Worm (Caenorhabditis elegans) whole organism, young adult: ENCODE data around the gene unc-53.

Source experiments
- B0019.2 ChIP-seq: fragments of 200-800 bp; sonication (Bioruptor generic); conservative IDR thresholded peaks from 2 replicates; pipeline ENCODE4 v1.3.6; 2022; ENCODE audit warnings: missing genetic modification reagents, missing genetic modification characterization, missing compliant biosample characterization
- B0336.3 ChIP-seq: fragments of 200-800 bp; sonication (Bioruptor generic); IDR thresholded peaks from 2 replicates; pipeline ENCODE4 v1.3.6; 2022; ENCODE audit warnings: missing genetic modification characterization, missing compliant biosample characterization
- C06A6.2 ChIP-seq: fragments of 200-800 bp; sonication (Bioruptor generic); conservative IDR thresholded peaks from 2 replicates; pipeline ENCODE4 v1.3.6; 2022; ENCODE audit warnings: missing genetic modification characterization, missing compliant biosample characterization
- C17E4.6 ChIP-seq: fragments of 200-800 bp; sonication (Bioruptor generic); IDR thresholded peaks from 2 replicates; pipeline ENCODE4 v1.3.6; 2022; ENCODE audit warnings: missing genetic modification reagents, missing genetic modification characterization, missing compliant biosample characterization
- D2030.7 ChIP-seq: fragments of 200-800 bp; sonication (Bioruptor generic); IDR thresholded peaks from 2 replicates; pipeline ENCODE4 v1.3.6; 2022; ENCODE audit warnings: missing genetic modification reagents, missing genetic modification characterization, missing compliant biosample characterization
- F37B4.10 ChIP-seq: fragments of 200-800 bp; sonication (Bioruptor generic); IDR thresholded peaks from 2 replicates; pipeline ENCODE4 v1.3.6; 2022; ENCODE audit warnings: missing genetic modification characterization, missing compliant biosample characterization
- F49E8.2 ChIP-seq: sonication (generic microtip); optimal IDR thresholded peaks from 3 replicates; lab custom pipeline; 2017; ENCODE audit warnings: missing genetic modification characterization, mild to moderate bottlenecking, missing compliant biosample characterization, antibody characterized with exemption, moderate library complexity; ENCODE audit not compliant: insufficient read depth
- F57A8.1 ChIP-seq: fragments of 200-800 bp; sonication (Bioruptor generic); optimal IDR thresholded peaks from 2 replicates; lab custom pipeline; 2018; ENCODE audit warnings: mild to moderate bottlenecking, missing genetic modification characterization, moderate library complexity, missing compliant biosample characterization
- T26A5.8 ChIP-seq: sonication (generic microtip); optimal IDR thresholded peaks from 2 replicates; lab custom pipeline; 2016; ENCODE audit warnings: missing genetic modification characterization, missing compliant biosample characterization
- Y53G8AR.9 ChIP-seq: fragments of 200-800 bp; sonication (Bioruptor generic); conservative IDR thresholded peaks from 2 replicates; pipeline ENCODE4 v1.3.6; 2022; ENCODE audit warnings: missing genetic modification reagents, missing genetic modification characterization, missing compliant biosample characterization
- Y79H2A.3 ChIP-seq: fragments of 200-800 bp; sonication (Bioruptor generic); conservative IDR thresholded peaks from 2 replicates; pipeline ENCODE4 v1.3.6; 2022; ENCODE audit warnings: missing genetic modification reagents, missing genetic modification characterization, missing compliant biosample characterization
- Y95B8A.8 ChIP-seq: fragments of 200-800 bp; sonication (Bioruptor generic); IDR thresholded peaks from 2 replicates; pipeline ENCODE4 v1.3.6; 2022; ENCODE audit warnings: missing genetic modification reagents, missing genetic modification characterization, missing compliant biosample characterization
- akir-1 ChIP-seq: fragments of 200-800 bp; sonication (Bioruptor generic); optimal IDR thresholded peaks from 2 replicates; lab custom pipeline; 2018; ENCODE audit warnings: mild to moderate bottlenecking, missing genetic modification characterization, moderate library complexity, missing compliant biosample characterization
- bed-2 ChIP-seq: fragments of 200-800 bp; sonication (Bioruptor generic); IDR thresholded peaks from 2 replicates; pipeline ENCODE4 v1.3.6; 2022; ENCODE audit warnings: missing genetic modification reagents, missing genetic modification characterization, missing compliant biosample characterization
- ceh-100 ChIP-seq: fragments of 200-800 bp; sonication (Bioruptor generic); IDR thresholded peaks from 2 replicates; pipeline ENCODE4 v1.3.6; 2022; ENCODE audit warnings: missing genetic modification reagents, missing genetic modification characterization, missing compliant biosample characterization
- ceh-27 ChIP-seq: fragments of 200-800 bp; sonication (Bioruptor generic); optimal IDR thresholded peaks from 2 replicates; lab custom pipeline; 2018; ENCODE audit warnings: mild to moderate bottlenecking, missing genetic modification characterization, moderate library complexity, missing compliant biosample characterization
- ceh-40 ChIP-seq: fragments of 200-800 bp; sonication (Bioruptor generic); IDR thresholded peaks from 2 replicates; pipeline ENCODE4 v1.3.6; 2022; ENCODE audit warnings: missing genetic modification characterization, missing compliant biosample characterization
- ceh-58 ChIP-seq: fragments of 200-800 bp; sonication (Bioruptor generic); IDR thresholded peaks from 2 replicates; pipeline ENCODE4 v1.3.6; 2022; ENCODE audit warnings: missing genetic modification characterization, missing compliant biosample characterization
- ceh-91 ChIP-seq: fragments of 200-800 bp; sonication (Bioruptor generic); IDR thresholded peaks from 2 replicates; pipeline ENCODE4 v1.3.6; 2022; ENCODE audit warnings: missing genetic modification reagents, missing genetic modification characterization, missing compliant biosample characterization
- dox-1 ChIP-seq: fragments of 200-800 bp; sonication (Bioruptor generic); IDR thresholded peaks from 2 replicates; pipeline ENCODE4 v1.3.6; 2022; ENCODE audit warnings: missing genetic modification reagents, missing genetic modification characterization, missing compliant biosample characterization
- dpl-1 ChIP-seq: fragments of 150-350 bp; optimal IDR thresholded peaks from 2 replicates; lab custom pipeline; 2014; ENCODE audit warnings: missing biosample characterization, missing genetic modification reagents, missing genetic modification characterization
- efl-1 ChIP-seq: fragments of 150-350 bp; optimal IDR thresholded peaks from 2 replicates; lab custom pipeline; 2014; ENCODE audit warnings: missing biosample characterization, missing genetic modification reagents, missing genetic modification characterization
- egl-18 ChIP-seq: fragments of 200-800 bp; sonication (Bioruptor generic); IDR thresholded peaks from 2 replicates; pipeline ENCODE4 v1.3.6; 2022; ENCODE audit warnings: missing genetic modification reagents, missing genetic modification characterization, missing compliant biosample characterization
- ekl-4 ChIP-seq: fragments of 200-800 bp; sonication (Bioruptor generic); IDR thresholded peaks from 2 replicates; pipeline ENCODE4 v1.3.6; 2022; ENCODE audit warnings: missing genetic modification reagents, missing genetic modification characterization, missing compliant biosample characterization
- gei-17 ChIP-seq: fragments of 200-800 bp; sonication (Bioruptor generic); optimal IDR thresholded peaks from 2 replicates; lab custom pipeline; 2018; ENCODE audit warnings: mild to moderate bottlenecking, missing genetic modification characterization, missing compliant biosample characterization
- hmg-1.2 ChIP-seq: fragments of 200-800 bp; sonication (Bioruptor generic); IDR thresholded peaks from 2 replicates; pipeline ENCODE4 v1.3.6; 2022; ENCODE audit warnings: missing genetic modification reagents, missing genetic modification characterization, missing compliant biosample characterization
- hmg-20 ChIP-seq: fragments of 200-800 bp; sonication (Bioruptor generic); IDR thresholded peaks from 2 replicates; pipeline ENCODE4 v1.3.6; 2022; ENCODE audit warnings: missing genetic modification reagents, missing genetic modification characterization, missing compliant biosample characterization
- hsf-1 ChIP-seq: fragments of 200-800 bp; sonication (Bioruptor generic); IDR thresholded peaks from 2 replicates; pipeline ENCODE4 v1.3.6; 2022; ENCODE audit warnings: missing genetic modification reagents, missing genetic modification characterization, missing compliant biosample characterization
- let-526 ChIP-seq: fragments of 200-800 bp; sonication (Bioruptor generic); IDR thresholded peaks from 2 replicates; pipeline ENCODE4 v1.3.6; 2022; ENCODE audit warnings: missing genetic modification reagents, missing genetic modification characterization, missing compliant biosample characterization
- let-607 ChIP-seq, 2 experiments: fragments of 200-800 bp in 1 of 2; sonication (Bioruptor generic) in 1 of 2; sonication (generic microtip) in 1 of 2; optimal IDR thresholded peaks; 2 replicates each; lab custom pipeline; 2016 to 2018; ENCODE audit warnings: mild to moderate bottlenecking in 2 of 2, missing compliant biosample characterization in 2 of 2, missing genetic modification characterization in 2 of 2, moderate library complexity in 2 of 2, missing genotype in 1 of 2
- lin-26 ChIP-seq: fragments of 200-800 bp; sonication (Bioruptor generic); IDR thresholded peaks from 2 replicates; pipeline ENCODE4 v1.3.6; 2022; ENCODE audit warnings: missing genetic modification reagents, missing genetic modification characterization, missing compliant biosample characterization
- madf-6 ChIP-seq: fragments of 200-800 bp; sonication (Bioruptor generic); IDR thresholded peaks from 2 replicates; pipeline ENCODE4 v1.3.6; 2022; ENCODE audit warnings: missing genetic modification reagents, missing genetic modification characterization, missing compliant biosample characterization
- madf-8 ChIP-seq: fragments of 200-800 bp; sonication (Bioruptor generic); conservative IDR thresholded peaks from 2 replicates; pipeline ENCODE4 v1.3.6; 2022; ENCODE audit warnings: missing genetic modification reagents, missing genetic modification characterization, missing compliant biosample characterization
- mel-28 ChIP-seq: sonication (generic microtip); optimal IDR thresholded peaks from 2 replicates; lab custom pipeline; 2016; ENCODE audit warnings: borderline replicate concordance, mild to moderate bottlenecking, missing genetic modification characterization, missing compliant biosample characterization
- mes-4 ChIP-seq: sonication (generic microtip); optimal IDR thresholded peaks from 2 replicates; lab custom pipeline; 2016; ENCODE audit warnings: missing genotype, missing genetic modification characterization, missing compliant biosample characterization
- mxl-1 ChIP-seq: sonication (generic microtip); optimal IDR thresholded peaks from 2 replicates; lab custom pipeline; 2016; ENCODE audit warnings: missing genetic modification characterization, missing compliant biosample characterization
- nfya-1 ChIP-seq: sonication (generic microtip); optimal IDR thresholded peaks from 2 replicates; lab custom pipeline; 2017; ENCODE audit warnings: antibody characterized with exemption, missing compliant biosample characterization, missing genetic modification characterization, borderline replicate concordance; ENCODE audit not compliant: insufficient read depth
- nhr-120 ChIP-seq: fragments of 200-800 bp; sonication (Bioruptor generic); IDR thresholded peaks from 2 replicates; pipeline ENCODE4 v1.3.6; 2022; ENCODE audit warnings: missing genetic modification characterization, missing compliant biosample characterization
- nhr-27 ChIP-seq: fragments of 200-800 bp; sonication (Bioruptor generic); optimal IDR thresholded peaks from 2 replicates; lab custom pipeline; 2018; ENCODE audit warnings: mild to moderate bottlenecking, missing genetic modification characterization, moderate library complexity, missing compliant biosample characterization
- nhr-80 ChIP-seq: sonication (generic microtip); optimal IDR thresholded peaks from 2 replicates; lab custom pipeline; 2016; ENCODE audit warnings: missing genetic modification characterization, missing compliant biosample characterization
- nhr-90 ChIP-seq: sonication (generic microtip); optimal IDR thresholded peaks from 2 replicates; lab custom pipeline; 2016; ENCODE audit warnings: missing genotype, mild to moderate bottlenecking, missing genetic modification characterization, missing compliant biosample characterization
- rpc-1 ChIP-seq, 2 experiments: fragments of 150-350 bp in 1 of 2; sonication (generic microtip) in 1 of 2; optimal IDR thresholded peaks; 2 replicates each; lab custom pipeline; 2014 to 2018; ENCODE audit warnings: missing biosample characterization in 1 of 2, missing genetic modification characterization in 1 of 2, missing genetic modification reagents in 1 of 2, missing genotype in 1 of 2
- somi-1 ChIP-seq: fragments of 200-800 bp; sonication (Bioruptor generic); optimal IDR thresholded peaks from 2 replicates; lab custom pipeline; 2018; ENCODE audit warnings: mild to moderate bottlenecking, missing genetic modification characterization, missing compliant biosample characterization
- tbp1 ChIP-seq: fragments of 200-800 bp; sonication (Bioruptor generic); optimal IDR thresholded peaks from 2 replicates; lab custom pipeline; 2018; ENCODE audit warnings: mild to moderate bottlenecking, missing genetic modification characterization, missing compliant biosample characterization
- tbx-9 ChIP-seq: sonication (generic microtip); optimal IDR thresholded peaks from 2 replicates; lab custom pipeline; 2016; ENCODE audit warnings: borderline replicate concordance, missing genetic modification characterization, inconsistent platforms, missing compliant biosample characterization
- tlf-1 ChIP-seq: fragments of 200-800 bp; sonication (Bioruptor generic); optimal IDR thresholded peaks from 2 replicates; lab custom pipeline; 2018; ENCODE audit warnings: mild to moderate bottlenecking, missing genetic modification characterization, missing compliant biosample characterization
- unc-130 ChIP-seq: sonication (generic microtip); optimal IDR thresholded peaks from 2 replicates; lab custom pipeline; 2016; ENCODE audit warnings: missing genetic modification reagents, missing genetic modification characterization, missing compliant biosample characterization
- unc-62 ChIP-seq: fragments of 150-350 bp; optimal IDR thresholded peaks from 2 replicates; lab custom pipeline; 2014; ENCODE audit warnings: missing biosample characterization, missing genetic modification reagents, missing genetic modification characterization
- ztf-28 ChIP-seq: fragments of 200-800 bp; sonication (Bioruptor generic); IDR thresholded peaks from 2 replicates; pipeline ENCODE4 v1.3.6; 2022; ENCODE audit warnings: missing genetic modification reagents, missing genetic modification characterization, missing compliant biosample characterization

unc-53 gene

ce11 chrII:11050678-11051077, 38.6 kb downstream of the unc-53 start (continued):
- TF ChIP-seq T26A5.8 (tag; lab: Kevin White, UChicago) (no peak), hmg-1.2 (GFP tag; lab: Robert Waterston, UW) (no peak; the same call in 1 of the 2 replicates), Y53G8AR.9 (GFP tag; lab: Robert Waterston, UW) (no peak), ceh-40 (GFP tag; lab: Robert Waterston, UW) (no peak), nhr-27 (tag; lab: Kevin White, UChicago) (no peak), rpc-1 (optimal IDR thresholded peaks at IDR 0.05; lab: Kevin White, UChicago) (no peak), rpc-1 (tag; optimal IDR thresholded peaks at IDR 0.05; lab: Kevin White, UChicago) (no peak), F57A8.1 (GFP tag; lab: Kevin White, UChicago) (no peak), ztf-28 (GFP tag; lab: Robert Waterston, UW) (no peak), ceh-91 (GFP tag; lab: Robert Waterston, UW) (peak; percentile 88), ceh-100 (GFP tag; lab: Robert Waterston, UW) (peak; percentile 60), bed-2 (GFP tag; lab: Robert Waterston, UW) (no peak), let-526 (GFP tag; lab: Robert Waterston, UW) (no peak), efl-1 (GFP tag; lab: Kevin White, UChicago) (peak; percentile 71), C06A6.2 (GFP tag; lab: Robert Waterston, UW) (no peak), egl-18 (no peak), B0019.2 (peak; percentile 82), let-607 (tag; optimal IDR thresholded peaks at IDR 0.05; lab: Kevin White, UChicago) (no peak), nfya-1 (tag; lab: Kevin White, UChicago) (no peak), hsf-1 (GFP tag; lab: Robert Waterston, UW) (0 out of 2 replicates have a peak, but pooled peaks have one; percentile 25), Y79H2A.3 (no peak), lin-26 (GFP tag; lab: Robert Waterston, UW) (no peak), F49E8.2 (tag; lab: Kevin White, UChicago) (peak; percentile 81), mxl-1 (tag; lab: Kevin White, UChicago) (no peak), ceh-58 (no peak), tbp1 (GFP tag; lab: Kevin White, UChicago) (peak; percentile 27), F37B4.10 (GFP tag; lab: Robert Waterston, UW) (no peak), unc-62 (GFP tag; lab: Kevin White, UChicago) (no peak), akir-1 (GFP tag; lab: Kevin White, UChicago) (no peak), dox-1 (peak; percentile 53; the same call in 1 of the 2 replicates), ceh-27 (GFP tag; lab: Kevin White, UChicago) (no peak), nhr-90 (tag; lab: Kevin White, UChicago) (no peak), tlf-1 (peak; percentile 21), gei-17 (no peak), C17E4.6 (GFP tag; lab: Robert Waterston, UW) (no peak), madf-6 (GFP tag; lab: Robert Waterston, UW) (peak; percentile 98), B0336.3 (no peak), nhr-120 (GFP tag; lab: Robert Waterston, UW) (no peak), mes-4 (tag; lab: Kevin White, UChicago) (no peak), dpl-1 (GFP tag; lab: Kevin White, UChicago) (no peak), somi-1 (GFP tag; lab: Kevin White, UChicago) (no peak), mel-28 (no peak), nhr-80 (no peak), tbx-9 (tag; lab: Kevin White, UChicago) (no peak), ekl-4 (GFP tag; lab: Robert Waterston, UW) (0 out of 2 replicates have a peak, but pooled peaks have one; percentile 41), hmg-20 (GFP tag; lab: Robert Waterston, UW) (no peak), madf-8 (GFP tag; lab: Robert Waterston, UW) (peak; percentile 94), Y95B8A.8 (no peak), unc-130 (GFP tag; lab: Kevin White, UChicago) (no peak), D2030.7 (peak; percentile 84)
